Fruit fly (Drosophila melanogaster) Kc167 (cell line): ENCODE results near the gene Pde9.

ENCODE experiments used
- Sin3A ChIP-seq: fragments of >200 bp; optimal IDR thresholded peaks from 2 replicates; lab custom pipeline; 2018; ENCODE audit warnings: missing external identifiers
- insv ChIP-seq: fragments of >200 bp; optimal IDR thresholded peaks from 3 replicates; lab custom pipeline; 2018; ENCODE audit warnings: missing external identifiers
- psq ChIP-seq: fragments of >200 bp; optimal IDR thresholded peaks from 2 replicates; lab custom pipeline; 2017; ENCODE audit warnings: missing external identifiers

DNA sequence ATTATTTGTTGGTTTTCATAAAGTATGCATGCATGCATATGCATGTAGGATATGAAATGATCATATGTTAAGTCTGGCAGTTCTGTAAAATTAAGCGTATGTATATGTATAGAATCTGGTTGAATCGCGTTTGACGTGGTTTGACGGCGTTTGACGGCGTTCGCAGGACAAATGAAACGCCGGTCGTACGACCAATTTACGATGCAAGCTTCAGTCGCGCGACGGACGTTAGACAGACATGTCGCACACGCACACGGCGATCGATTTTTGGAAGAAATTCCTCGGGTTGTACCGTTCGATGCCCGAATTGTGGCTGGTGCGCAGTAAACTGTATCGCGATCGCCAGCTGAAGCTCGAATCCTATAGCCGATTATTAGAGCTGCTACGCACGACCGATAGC lies 152.0 kb downstream of the Pde9 start:
- TF ChIP-seq psq (lab: Kevin White, UChicago) (no peak), Sin3A (lab: Kevin White, UChicago) (no peak), insv (lab: Kevin White, UChicago) (no peak)
